Fruit fly (Drosophila melanogaster) whole organism, prepupa: ENCODE data around the gene Ccdc85.

Experiments used
- Blimp-1 ChIP-seq: fragments of 200-800 bp; sonication (Bioruptor generic); optimal IDR thresholded peaks from 3 replicates; lab custom pipeline; 2017; ENCODE audit warnings: missing biosample characterization, missing genetic modification characterization, mild to moderate bottlenecking, moderate library complexity, missing genetic modification reagents
- CG10631 ChIP-seq: fragments of 200-800 bp; sonication (Bioruptor generic); optimal IDR thresholded peaks from 2 replicates; lab custom pipeline; 2016; ENCODE audit warnings: missing biosample characterization, missing genetic modification characterization
- CG10669 ChIP-seq: fragments of 200-800 bp; sonication (Bioruptor generic); optimal IDR thresholded peaks from 3 replicates; lab custom pipeline; 2018; ENCODE audit warnings: missing biosample characterization, mild to moderate bottlenecking, missing genetic modification characterization, moderate library complexity
- CG11294 ChIP-seq: fragments of 200-800 bp; sonication (Bioruptor generic); IDR thresholded peaks from 2 replicates; pipeline ENCODE4 v1.3.6; 2022; ENCODE audit warnings: missing biosample characterization, missing genetic modification characterization
- CG11762 ChIP-seq: fragments of 200-800 bp; sonication (Bioruptor generic); optimal IDR thresholded peaks from 3 replicates; lab custom pipeline; 2016; ENCODE audit warnings: missing biosample characterization, missing genetic modification characterization; ENCODE audit not compliant: insufficient read depth
- CG16779 ChIP-seq: fragments of 200-800 bp; sonication (Bioruptor generic); optimal IDR thresholded peaks from 3 replicates; lab custom pipeline; 2017; ENCODE audit warnings: missing biosample characterization, mild to moderate bottlenecking, missing genetic modification characterization
- CG3032 ChIP-seq: fragments of 200-800 bp; optimal IDR thresholded peaks from 2 replicates; lab custom pipeline; 2019; ENCODE audit warnings: missing biosample characterization, mild to moderate bottlenecking, missing genetic modification characterization, moderate library complexity
- CG31627 ChIP-seq: fragments of 200-800 bp; sonication (Bioruptor generic); optimal IDR thresholded peaks from 3 replicates; lab custom pipeline; 2016; ENCODE audit warnings: missing biosample characterization, missing genetic modification characterization
- CG32006 ChIP-seq: fragments of 200-800 bp; sonication (Bioruptor generic); optimal IDR thresholded peaks from 3 replicates; lab custom pipeline; 2017; ENCODE audit warnings: missing biosample characterization, mild to moderate bottlenecking, missing genetic modification characterization
- CG3919 ChIP-seq: fragments of 200-800 bp; sonication (Bioruptor generic); optimal IDR thresholded peaks from 3 replicates; lab custom pipeline; 2016; ENCODE audit warnings: missing biosample characterization, missing genetic modification characterization
- CG4318 ChIP-seq: fragments of 200-800 bp; sonication (Bioruptor generic); optimal IDR thresholded peaks from 3 replicates; lab custom pipeline; 2017; ENCODE audit warnings: missing biosample characterization, mild to moderate bottlenecking, missing genetic modification characterization
- CG6163 ChIP-seq: fragments of 200-800 bp; sonication (Bioruptor generic); IDR thresholded peaks from 3 replicates; pipeline ENCODE4 v1.3.6; 2022; ENCODE audit warnings: missing biosample characterization, missing genetic modification characterization
- CG6276 ChIP-seq: fragments of 200-800 bp; sonication (Bioruptor generic); optimal IDR thresholded peaks from 2 replicates; lab custom pipeline; 2017; ENCODE audit warnings: missing biosample characterization, mild to moderate bottlenecking, missing genetic modification characterization
- CG6792 ChIP-seq: fragments of 200-800 bp; sonication (Bioruptor generic); optimal IDR thresholded peaks from 3 replicates; lab custom pipeline; 2016; ENCODE audit warnings: missing biosample characterization, missing genetic modification characterization
- CG6808 ChIP-seq: fragments of 200-800 bp; sonication (Bioruptor generic); optimal IDR thresholded peaks from 3 replicates; lab custom pipeline; 2017; ENCODE audit warnings: missing biosample characterization, missing genetic modification characterization, mild to moderate bottlenecking, moderate library complexity, missing genetic modification reagents
- CG6854 ChIP-seq: fragments of 200-800 bp; sonication (Bioruptor generic); optimal IDR thresholded peaks from 2 replicates; lab custom pipeline; 2017; ENCODE audit warnings: missing biosample characterization, mild to moderate bottlenecking, missing genetic modification characterization
- CG7368 ChIP-seq: fragments of 200-800 bp; sonication (Bioruptor generic); optimal IDR thresholded peaks from 3 replicates; lab custom pipeline; 2016; ENCODE audit warnings: missing biosample characterization, missing genetic modification characterization
- CG8119 ChIP-seq: fragments of 200-800 bp; sonication (Bioruptor generic); IDR thresholded peaks from 3 replicates; pipeline ENCODE4 v1.3.6; 2022; ENCODE audit warnings: missing biosample characterization, missing genetic modification characterization
- CG8319 ChIP-seq: fragments of 200-800 bp; sonication (Bioruptor generic); optimal IDR thresholded peaks from 3 replicates; lab custom pipeline; 2016; ENCODE audit warnings: missing biosample characterization, missing genetic modification characterization
- CG8632 ChIP-seq: fragments of 200-800 bp; sonication (Bioruptor generic); optimal IDR thresholded peaks from 3 replicates; lab custom pipeline; 2016; ENCODE audit warnings: missing biosample characterization, missing genetic modification characterization
- CG9139 ChIP-seq: fragments of 200-800 bp; sonication (Bioruptor generic); optimal IDR thresholded peaks from 3 replicates; lab custom pipeline; 2017; ENCODE audit warnings: missing biosample characterization, mild to moderate bottlenecking, missing genetic modification characterization
- Eip75B ChIP-seq: fragments of 200-800 bp; sonication (Bioruptor generic); optimal IDR thresholded peaks from 3 replicates; lab custom pipeline; 2016; ENCODE audit warnings: missing biosample characterization, missing genetic modification characterization
- Ets21C ChIP-seq: fragments of 200-800 bp; sonication (Bioruptor generic); optimal IDR thresholded peaks from 3 replicates; lab custom pipeline; 2016; ENCODE audit warnings: missing biosample characterization, missing genetic modification characterization
- Gug ChIP-seq: fragments of 200-800 bp; sonication (Bioruptor generic); IDR thresholded peaks from 2 replicates; pipeline ENCODE4 v1.3.6; 2022; ENCODE audit warnings: missing biosample characterization, missing genetic modification characterization
- Hr38 ChIP-seq: sonication (Bioruptor generic); optimal IDR thresholded peaks from 2 replicates; lab custom pipeline; 2016; ENCODE audit warnings: missing biosample characterization, missing genetic modification characterization
- Hr39 ChIP-seq: fragments of 200-800 bp; sonication (Bioruptor generic); optimal IDR thresholded peaks from 2 replicates; lab custom pipeline; 2016; ENCODE audit warnings: missing biosample characterization, missing genetic modification characterization
- Hr4 ChIP-seq: fragments of 200-800 bp; sonication (Bioruptor generic); optimal IDR thresholded peaks from 3 replicates; lab custom pipeline; 2016; ENCODE audit warnings: missing biosample characterization, missing genetic modification characterization
- Met ChIP-seq: fragments of 200-800 bp; sonication (Bioruptor generic); optimal IDR thresholded peaks from 3 replicates; lab custom pipeline; 2016; ENCODE audit warnings: missing biosample characterization, missing genetic modification characterization
- OdsH ChIP-seq: fragments of 200-800 bp; sonication (Bioruptor generic); optimal IDR thresholded peaks from 3 replicates; lab custom pipeline; 2016; ENCODE audit warnings: missing biosample characterization, missing genetic modification characterization
- Smox ChIP-seq: fragments of 200-800 bp; sonication (Bioruptor generic); optimal IDR thresholded peaks from 3 replicates; lab custom pipeline; 2016; ENCODE audit warnings: missing biosample characterization, missing genetic modification characterization
- Sox15 ChIP-seq: fragments of 200-800 bp; sonication (Bioruptor generic); optimal IDR thresholded peaks from 3 replicates; lab custom pipeline; 2016; ENCODE audit warnings: missing biosample characterization, missing genetic modification characterization
- acj6 ChIP-seq: fragments of 200-800 bp; sonication (Bioruptor generic); optimal IDR thresholded peaks from 3 replicates; lab custom pipeline; 2016; ENCODE audit warnings: missing biosample characterization, missing genetic modification characterization
- cyc ChIP-seq: fragments of 200-800 bp; sonication (Bioruptor generic); optimal IDR thresholded peaks from 3 replicates; lab custom pipeline; 2016; ENCODE audit warnings: missing biosample characterization, missing genetic modification characterization
- dac ChIP-seq: fragments of 200-800 bp; sonication (Bioruptor generic); optimal IDR thresholded peaks from 2 replicates; lab custom pipeline; 2017; ENCODE audit warnings: missing biosample characterization, mild to moderate bottlenecking, missing genetic modification characterization
- dsx ChIP-seq: fragments of 200-800 bp; optimal IDR thresholded peaks from 3 replicates; lab custom pipeline; 2019; ENCODE audit warnings: missing biosample characterization, mild to moderate bottlenecking, missing genetic modification characterization, moderate library complexity; ENCODE audit not compliant: poor library complexity, severe bottlenecking
- eg ChIP-seq: fragments of 200-800 bp; sonication (Bioruptor generic); IDR thresholded peaks from 3 replicates; pipeline ENCODE4 v1.3.6; 2022; ENCODE audit warnings: missing biosample characterization, missing genetic modification characterization
- fd85E ChIP-seq: fragments of 200-800 bp; sonication (Bioruptor generic); optimal IDR thresholded peaks from 3 replicates; lab custom pipeline; 2016; ENCODE audit warnings: missing biosample characterization, missing genetic modification characterization
- fkh ChIP-seq: fragments of 200-800 bp; sonication (Bioruptor generic); optimal IDR thresholded peaks from 3 replicates; lab custom pipeline; 2017; ENCODE audit warnings: missing biosample characterization, mild to moderate bottlenecking, missing genetic modification characterization, moderate library complexity
- lz ChIP-seq: fragments of 200-800 bp; sonication (Bioruptor generic); optimal IDR thresholded peaks from 3 replicates; lab custom pipeline; 2016; ENCODE audit warnings: missing biosample characterization, missing genetic modification characterization
- net ChIP-seq: fragments of 200-800 bp; sonication (Bioruptor generic); optimal IDR thresholded peaks from 3 replicates; lab custom pipeline; 2016; ENCODE audit warnings: missing biosample characterization, missing genetic modification characterization
- pdm3 ChIP-seq: fragments of 200-800 bp; sonication (Bioruptor generic); optimal IDR thresholded peaks from 3 replicates; lab custom pipeline; 2016; ENCODE audit warnings: missing biosample characterization, missing genetic modification characterization
- salr ChIP-seq, 2 experiments: fragments of 200-800 bp; sonication (Bioruptor generic); optimal IDR thresholded peaks; 3 replicates each; lab custom pipeline; 2016 to 2018; ENCODE audit warnings: missing biosample characterization in 2 of 2, missing genetic modification characterization in 2 of 2, mild to moderate bottlenecking in 1 of 2
- spab ChIP-seq: fragments of 200-800 bp; sonication (Bioruptor generic); optimal IDR thresholded peaks from 2 replicates; lab custom pipeline; 2017; ENCODE audit warnings: missing biosample characterization, mild to moderate bottlenecking, missing genetic modification characterization, missing genetic modification reagents
- ss ChIP-seq, 2 experiments: fragments of 200-800 bp; sonication (Bioruptor generic); optimal IDR thresholded peaks; 2 replicates in 1 of 2; 3 replicates in 1 of 2; lab custom pipeline; 2017 to 2018; ENCODE audit warnings: mild to moderate bottlenecking in 2 of 2, missing biosample characterization in 2 of 2, missing genetic modification characterization in 2 of 2, moderate library complexity in 1 of 2
- svp ChIP-seq: fragments of 200-800 bp; sonication (Bioruptor generic); peaks from one replicate; lab custom pipeline; 2016; ENCODE audit warnings: missing biosample characterization, missing genetic modification characterization
- topi ChIP-seq: fragments of 200-800 bp; sonication (Bioruptor generic); optimal IDR thresholded peaks from 3 replicates; lab custom pipeline; 2016; ENCODE audit warnings: missing biosample characterization, missing genetic modification characterization
- vri ChIP-seq: fragments of 200-800 bp; sonication (Bioruptor generic); optimal IDR thresholded peaks from 3 replicates; lab custom pipeline; 2016; ENCODE audit warnings: missing biosample characterization, mild to moderate bottlenecking, missing genetic modification characterization

Gene Ccdc85

DNA sequence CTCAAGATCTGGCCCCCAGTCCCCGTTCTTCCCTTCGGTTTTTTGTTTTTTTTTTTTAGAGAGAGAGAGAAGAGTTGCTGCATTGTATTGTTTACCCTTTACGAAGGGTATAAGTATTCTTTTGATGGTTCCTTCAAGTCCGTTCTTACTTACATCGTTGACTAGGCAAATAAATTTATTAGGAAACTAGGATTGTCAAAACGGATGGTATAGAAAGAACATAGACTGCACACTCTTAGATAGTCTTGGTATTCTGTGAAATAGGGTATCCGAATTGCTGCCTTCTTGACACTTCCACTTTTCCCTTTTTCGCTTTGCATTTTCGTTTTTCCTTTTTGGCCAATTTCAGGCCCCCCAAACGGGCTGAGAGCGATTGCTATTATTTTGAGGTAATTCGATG, 12.4 kb downstream of the Ccdc85 start (continued):
- peak; percentile 88 for TF ChIP-seq topi (GFP tag; lab: Kevin White, UChicago)
- peak; percentile 82 for TF ChIP-seq CG6792 (GFP tag; lab: Kevin White, UChicago)
- TF ChIP-seq Blimp-1 = peak; percentile 62
- TF ChIP-seq Hr39 (GFP tag; lab: Kevin White, UChicago) = peak; percentile 90
- TF ChIP-seq CG11294 (GFP tag; lab: Robert Waterston, UW) = no peak
- TF ChIP-seq spab = peak; percentile 61
- TF ChIP-seq acj6 = peak; percentile 83
- TF ChIP-seq Hr4 (GFP tag; lab: Kevin White, UChicago) = peak; percentile 1
- peak; percentile 94 for TF ChIP-seq svp (GFP tag; lab: Kevin White, UChicago)
- peak; percentile 81 for TF ChIP-seq Ets21C (GFP tag; lab: Kevin White, UChicago)
- peak; percentile 83 for TF ChIP-seq Smox (GFP tag; lab: Kevin White, UChicago)
- peak; percentile 40 for TF ChIP-seq CG16779 (tag; lab: Kevin White, UChicago)
- TF ChIP-seq CG6163 = peak; percentile 70
- TF ChIP-seq CG8119 (GFP tag; lab: Robert Waterston, UW) = peak; percentile 50; the same call in 1 of the 3 replicates

DNA sequence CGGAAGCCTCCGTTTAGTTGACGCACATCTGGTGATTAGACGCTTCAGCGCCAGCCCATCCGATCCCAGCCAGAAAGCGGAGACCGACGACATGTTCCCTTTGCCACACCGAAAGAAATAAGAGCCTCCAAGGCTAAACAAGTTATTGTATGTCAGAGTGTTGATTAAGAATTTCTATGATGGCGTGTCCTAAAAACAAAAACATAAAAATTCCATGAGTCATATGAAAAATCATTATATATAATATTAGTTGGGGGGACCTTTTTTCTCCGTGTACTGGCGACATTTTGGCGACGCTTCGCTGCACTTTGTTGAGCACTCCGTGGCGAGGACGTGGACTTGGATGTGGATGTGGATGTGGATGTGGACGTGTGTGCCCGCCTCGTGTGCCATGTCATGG, 13.7 kb downstream of the Ccdc85 start:
- peak; percentile 38 for TF ChIP-seq dsx
- TF ChIP-seq ss (GFP tag; optimal IDR thresholded peaks at IDR 0.05; lab: Kevin White, UChicago) = peak in 1 of 2 experiments; percentile 9
- no peak for TF ChIP-seq Blimp-1
- peak; percentile 12 for TF ChIP-seq vri
- TF ChIP-seq Sox15 = no peak
- peak; percentile 83 for TF ChIP-seq Hr4 (GFP tag; lab: Kevin White, UChicago)
- TF ChIP-seq CG11294 (GFP tag; lab: Robert Waterston, UW) = peak; percentile 62; the same call in 1 of the 2 replicates
- no peak for TF ChIP-seq CG10669
- no peak for TF ChIP-seq fkh
- TF ChIP-seq dac = peak; percentile 42
- peak; percentile 48 for TF ChIP-seq Hr39 (GFP tag; lab: Kevin White, UChicago)
- peak; percentile 72 for TF ChIP-seq CG6276 (GFP tag; lab: Kevin White, UChicago)
- TF ChIP-seq salr (GFP tag; optimal IDR thresholded peaks at IDR 0.05; lab: Kevin White, UChicago) = peak in 1 of 2 experiments; percentile 61
- peak; percentile 41 for TF ChIP-seq Eip75B (GFP tag; lab: Kevin White, UChicago)
- TF ChIP-seq fd85E (GFP tag; lab: Kevin White, UChicago) = no peak
- TF ChIP-seq topi (GFP tag; lab: Kevin White, UChicago) = peak; percentile 54
- TF ChIP-seq net = peak; percentile 67
- TF ChIP-seq acj6 = no peak
- peak; percentile 43 for TF ChIP-seq lz (GFP tag; lab: Kevin White, UChicago)
- no peak for TF ChIP-seq Met (GFP tag; lab: Kevin White, UChicago)
- TF ChIP-seq CG7368 = no peak
- no peak for TF ChIP-seq CG10631 (GFP tag; lab: Kevin White, UChicago)
- peak; percentile 42 for TF ChIP-seq CG8632
- peak; percentile 86 for TF ChIP-seq CG32006 (GFP tag; lab: Kevin White, UChicago)
- TF ChIP-seq OdsH (GFP tag; lab: Kevin White, UChicago) = no peak
- TF ChIP-seq CG3032 (tag; lab: Kevin White, UChicago) = peak; percentile 33
- TF ChIP-seq pdm3 = peak; percentile 62
- TF ChIP-seq CG8319 (GFP tag; lab: Kevin White, UChicago) = no peak
- peak; percentile 82 for TF ChIP-seq eg (GFP tag; lab: Robert Waterston, UW)
- no peak for TF ChIP-seq spab
- no peak for TF ChIP-seq CG6808
- TF ChIP-seq CG6792 (GFP tag; lab: Kevin White, UChicago) = peak; percentile 37
- TF ChIP-seq CG4318 (GFP tag; lab: Kevin White, UChicago) = no peak
- peak; percentile 64 for TF ChIP-seq Gug (GFP tag; lab: Robert Waterston, UW)
- TF ChIP-seq CG11762 = peak; percentile 37
- no peak for TF ChIP-seq CG9139 (GFP tag; lab: Kevin White, UChicago)
- no peak for TF ChIP-seq Smox (GFP tag; lab: Kevin White, UChicago)
- TF ChIP-seq CG8119 (GFP tag; lab: Robert Waterston, UW) = peak; percentile 76
- peak; percentile 89 for TF ChIP-seq CG6163
- TF ChIP-seq Ets21C (GFP tag; lab: Kevin White, UChicago) = no peak
- peak; percentile 42 for TF ChIP-seq svp (GFP tag; lab: Kevin White, UChicago)
- TF ChIP-seq CG31627 (GFP tag; lab: Kevin White, UChicago) = peak; percentile 37
- no peak for TF ChIP-seq CG6854
- no peak for TF ChIP-seq Hr38 (GFP tag; lab: Kevin White, UChicago)
- peak; percentile 70 for TF ChIP-seq CG3919 (GFP tag; lab: Kevin White, UChicago)
- TF ChIP-seq cyc (GFP tag; lab: Kevin White, UChicago) = peak; percentile 24
